Worm (Caenorhabditis elegans): Measurements from ENCODE around the gene ekl-5.

The ekl-5 gene

DNA sequence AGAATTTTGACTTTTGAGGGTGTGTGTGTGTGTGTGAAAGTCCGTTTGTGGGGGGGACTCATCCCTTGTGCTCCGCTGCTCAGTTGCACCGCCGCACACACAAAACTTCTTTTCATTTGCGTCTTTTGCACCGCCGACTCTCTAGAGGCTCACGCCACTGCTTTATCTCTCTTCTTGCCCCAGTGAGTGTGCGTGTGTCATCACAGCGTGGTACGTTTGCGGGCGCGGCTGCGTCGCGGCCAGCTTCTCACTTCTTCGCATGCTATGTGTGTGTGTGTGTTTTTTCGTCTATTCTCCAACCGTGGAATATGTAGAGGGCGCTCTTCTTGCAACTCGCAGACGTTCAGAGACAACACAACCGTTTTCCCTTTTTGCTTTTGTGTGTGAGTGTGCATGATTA is 28.6 kb upstream of the ekl-5 start (continued):
- no peak for TF ChIP-seq ZK185.1 (tag; optimal IDR thresholded peaks at IDR 0.05; ENCODE audit: poor library complexity, severe bottlenecking)

DNA sequence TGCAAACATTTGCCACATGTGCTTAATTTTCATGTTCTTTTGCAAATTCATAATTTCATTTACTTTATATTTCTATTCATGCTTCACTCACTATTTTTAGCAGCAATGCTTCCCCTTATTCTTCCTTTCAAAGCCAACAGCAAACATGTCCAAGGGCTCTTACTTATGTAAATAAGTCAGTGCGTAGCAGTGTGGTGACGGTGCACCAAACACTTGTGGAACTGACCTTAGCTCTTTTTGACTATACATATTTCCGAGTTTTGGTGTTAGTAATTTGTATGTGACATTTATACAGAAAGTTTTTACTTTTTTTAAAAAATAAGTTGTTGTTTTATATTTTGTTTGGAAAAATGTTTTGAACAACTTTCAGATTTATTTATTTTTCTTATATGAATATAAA is 28.1 kb upstream of the ekl-5 start:
- TF ChIP-seq unc-62 (GFP tag; optimal IDR thresholded peaks at IDR 0.05) (no peak), tbx-9 (tag; optimal IDR thresholded peaks at IDR 0.05; ENCODE audit: borderline replicate concordance) (no peak), T26A5.8 (tag; optimal IDR thresholded peaks at IDR 0.05) (no peak), nfya-1 (tag; optimal IDR thresholded peaks at IDR 0.05; ENCODE audit: borderline replicate concordance, insufficient read depth) (no peak), let-526 (GFP tag; IDR thresholded peaks at IDR 0.05) (no peak), ekl-4 (GFP tag; IDR thresholded peaks at IDR 0.05) (no peak)

DNA sequence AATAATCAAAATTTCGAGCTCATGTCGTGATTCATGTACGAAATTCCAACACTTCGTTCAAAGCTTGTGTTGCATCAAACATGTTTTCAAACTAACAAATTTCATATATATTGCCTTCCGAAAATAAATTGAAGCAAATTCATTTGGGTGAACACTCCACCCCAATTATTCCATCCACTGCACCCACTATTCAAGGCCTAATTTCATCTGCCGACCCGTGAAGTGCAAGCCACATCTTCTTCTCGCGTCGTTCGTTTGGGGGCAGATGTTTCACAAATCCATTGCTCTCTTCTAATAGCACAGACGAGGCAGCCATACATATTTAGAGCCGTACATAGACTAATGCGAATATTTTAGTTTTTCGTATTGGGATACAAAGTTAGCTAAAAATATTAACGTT is 27.2 kb upstream of the ekl-5 start:
- TF ChIP-seq nhr-27 (tag; optimal IDR thresholded peaks at IDR 0.05), result no peak
- TF ChIP-seq C06A6.2 (GFP tag; conservative IDR thresholded peaks at IDR 0.05), result no peak
- TF ChIP-seq chd-7 (tag; optimal IDR thresholded peaks at IDR 0.05), result no peak
- TF ChIP-seq hsf-1 (GFP tag; IDR thresholded peaks at IDR 0.05), result no peak
- no peak for TF ChIP-seq snpc-4 (GFP tag; optimal IDR thresholded peaks at IDR 0.05)
- no peak for TF ChIP-seq snpc-4 (tag; optimal IDR thresholded peaks at IDR 0.05)
- no peak for TF ChIP-seq egl-44 (GFP tag; IDR thresholded peaks at IDR 0.05)
- no peak for TF ChIP-seq zim-3 (tag; optimal IDR thresholded peaks at IDR 0.05)
- no peak for TF ChIP-seq lin-26 (GFP tag; IDR thresholded peaks at IDR 0.05)
- no peak for TF ChIP-seq unc-130 (GFP tag; optimal IDR thresholded peaks at IDR 0.05)
- TF ChIP-seq nhr-90 (tag; optimal IDR thresholded peaks at IDR 0.05), result no peak
- no peak for TF ChIP-seq ztf-28 (GFP tag; IDR thresholded peaks at IDR 0.05)
- no peak for TF ChIP-seq atf-7 (tag; optimal IDR thresholded peaks at IDR 0.05)
- TF ChIP-seq Y53G8AR.9 (GFP tag; conservative IDR thresholded peaks at IDR 0.05), result no peak
- no peak for TF ChIP-seq F10E7.11 (tag; optimal IDR thresholded peaks at IDR 0.05)
- no peak for TF ChIP-seq gei-17 (GFP tag; optimal IDR thresholded peaks at IDR 0.05)
- TF ChIP-seq efl-1 (GFP tag; optimal IDR thresholded peaks at IDR 0.05), result no peak
- no peak for TF ChIP-seq F22D6.2 (tag; optimal IDR thresholded peaks at IDR 0.05)
- TF ChIP-seq akir-1 (GFP tag; optimal IDR thresholded peaks at IDR 0.05), result no peak
- no peak for TF ChIP-seq ceh-40 (GFP tag; IDR thresholded peaks at IDR 0.05)

DNA sequence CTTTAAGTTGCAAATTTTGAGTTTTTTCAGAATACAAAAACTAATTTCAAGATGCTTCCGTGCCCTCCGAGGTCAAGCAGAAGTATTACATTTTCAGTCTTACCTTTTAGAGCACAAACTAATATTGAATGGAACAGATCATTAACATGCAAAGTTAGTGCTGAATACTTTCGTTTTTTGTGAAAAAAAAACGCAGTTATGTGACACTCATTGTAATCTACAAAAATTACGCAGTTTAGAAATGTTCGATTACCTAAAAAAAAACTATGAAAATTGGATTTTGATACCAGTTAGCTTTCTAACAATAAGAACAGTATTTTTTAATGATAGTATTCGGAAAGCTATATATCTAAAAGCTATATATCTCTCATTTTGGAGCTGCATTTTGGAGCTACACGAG is 24.9 kb upstream of the ekl-5 start:
- no peak for TF ChIP-seq F57A8.1 (GFP tag; optimal IDR thresholded peaks at IDR 0.05)
- TF ChIP-seq nhr-80 (tag; optimal IDR thresholded peaks at IDR 0.05), result no peak
- no peak for TF ChIP-seq F52B5.7 (tag; optimal IDR thresholded peaks at IDR 0.05)
- no peak for TF ChIP-seq aptf-2 (GFP tag; conservative IDR thresholded peaks at IDR 0.05)
- no peak for TF ChIP-seq chd-7 (tag; optimal IDR thresholded peaks at IDR 0.05)
- TF ChIP-seq mes-4 (tag; optimal IDR thresholded peaks at IDR 0.05), result no peak
- no peak for TF ChIP-seq B0336.3 (GFP tag; IDR thresholded peaks at IDR 0.05)
- no peak for TF ChIP-seq hlh-12 (tag; optimal IDR thresholded peaks at IDR 0.05)
- no peak for TF ChIP-seq atf-7 (tag; optimal IDR thresholded peaks at IDR 0.05)
- no peak for TF ChIP-seq snpc-3.4 (tag; optimal IDR thresholded peaks at IDR 0.05)
- no peak for TF ChIP-seq ceh-40 (GFP tag; IDR thresholded peaks at IDR 0.05)
- TF ChIP-seq ztf-3 (GFP tag; optimal IDR thresholded peaks at IDR 0.05), result no peak
- TF ChIP-seq ztf-6 (GFP tag; IDR thresholded peaks at IDR 0.05), result no peak
- no peak for TF ChIP-seq lsy-27 (tag; optimal IDR thresholded peaks at IDR 0.05; ENCODE audit: borderline replicate concordance, insufficient read depth)
- TF ChIP-seq egl-18 (GFP tag; IDR thresholded peaks at IDR 0.05), result no peak
- no peak for TF ChIP-seq gei-17 (GFP tag; optimal IDR thresholded peaks at IDR 0.05)

Measured in whole organism, young adult.